Fruit fly (Drosophila melanogaster): ENCODE measurements around the gene stet.

stet gene

dm6 chr3L:1517274-1518047, 28.1 kb upstream of the stet start (continued):
- no peak for TF ChIP-seq CG16779 (tag; optimal IDR thresholded peaks at IDR 0.05)
- peak; percentile 80 for TF ChIP-seq CG31627 (GFP tag; optimal IDR thresholded peaks at IDR 0.05)
- peak; percentile 57 for TF ChIP-seq CG8319 (GFP tag; optimal IDR thresholded peaks at IDR 0.05)
- no peak for TF ChIP-seq CG4318 (GFP tag; optimal IDR thresholded peaks at IDR 0.05)
- TF ChIP-seq CG11294 (GFP tag; IDR thresholded peaks at IDR 0.05), result peak; percentile 56; the same call in 1 of the 2 replicates
- no peak for TF ChIP-seq spab (GFP tag; optimal IDR thresholded peaks at IDR 0.05)
- peak; percentile 74 for TF ChIP-seq CG7368 (GFP tag; optimal IDR thresholded peaks at IDR 0.05)
- TF ChIP-seq CG8632 (GFP tag; optimal IDR thresholded peaks at IDR 0.05), result peak; percentile 60
- peak; percentile 6 for TF ChIP-seq CG6276 (GFP tag; optimal IDR thresholded peaks at IDR 0.05)
- TF ChIP-seq CG32006 (GFP tag; optimal IDR thresholded peaks at IDR 0.05), result peak; percentile 73
- TF ChIP-seq eg (GFP tag; IDR thresholded peaks at IDR 0.05), result peak; percentile 81
- peak; percentile 65 for TF ChIP-seq CG6792 (GFP tag; optimal IDR thresholded peaks at IDR 0.05)
- peak; percentile 57 for TF ChIP-seq Ets21C (GFP tag; optimal IDR thresholded peaks at IDR 0.05)
- TF ChIP-seq fd59A (GFP tag; optimal IDR thresholded peaks at IDR 0.05), result peak; percentile 21
- peak; percentile 60 for TF ChIP-seq Sox14 (GFP tag; optimal IDR thresholded peaks at IDR 0.05)
- peak; percentile 80 for TF ChIP-seq acj6 (GFP tag; optimal IDR thresholded peaks at IDR 0.05)
- peak; percentile 79 for TF ChIP-seq Met (GFP tag; optimal IDR thresholded peaks at IDR 0.05)
- TF ChIP-seq pdm3 (GFP tag; optimal IDR thresholded peaks at IDR 0.05), result no peak
- peak; percentile 74 for TF ChIP-seq Gug (GFP tag; IDR thresholded peaks at IDR 0.05)
- TF ChIP-seq CG6854 (GFP tag; optimal IDR thresholded peaks at IDR 0.05), result peak; percentile 59
- TF ChIP-seq topi (GFP tag; optimal IDR thresholded peaks at IDR 0.05), result peak; percentile 72
- TF ChIP-seq dac (GFP tag; optimal IDR thresholded peaks at IDR 0.05), result peak; percentile 49
- TF ChIP-seq Lpt (GFP tag; optimal IDR thresholded peaks at IDR 0.05), result peak; percentile 68
- peak; percentile 44 for TF ChIP-seq CG34406 (GFP tag; optimal IDR thresholded peaks at IDR 0.05)
- TF ChIP-seq fd85E (GFP tag; optimal IDR thresholded peaks at IDR 0.05), result peak; percentile 72
- peak; percentile 91 for TF ChIP-seq Eip78C (GFP tag)
- TF ChIP-seq vri (GFP tag; optimal IDR thresholded peaks at IDR 0.05), result peak; percentile 64
- TF ChIP-seq dsx (GFP tag; optimal IDR thresholded peaks at IDR 0.05; ENCODE audit: poor library complexity, severe bottlenecking), result no peak
- peak; percentile 59 for TF ChIP-seq Ets96B (tag; optimal IDR thresholded peaks at IDR 0.05)
- TF ChIP-seq cyc (GFP tag; optimal IDR thresholded peaks at IDR 0.05), result peak; percentile 77
- peak; percentile 49 for TF ChIP-seq CG1621 (tag; optimal IDR thresholded peaks at IDR 0.05)
- peak; percentile 19 for TF ChIP-seq CG6808 (GFP tag; optimal IDR thresholded peaks at IDR 0.05)
- TF ChIP-seq CG10631 (GFP tag; optimal IDR thresholded peaks at IDR 0.05), result peak; percentile 81
- TF ChIP-seq Eip93F (GFP tag; optimal IDR thresholded peaks at IDR 0.05), result no peak
- peak; percentile 85 for TF ChIP-seq esn (GFP tag; optimal IDR thresholded peaks at IDR 0.05)
- peak; percentile 61 for TF ChIP-seq CG11762 (GFP tag; optimal IDR thresholded peaks at IDR 0.05; ENCODE audit: insufficient read depth)
- peak; percentile 81 for TF ChIP-seq net (GFP tag; optimal IDR thresholded peaks at IDR 0.05)
- TF ChIP-seq CG15336 (GFP tag; IDR thresholded peaks at IDR 0.05), result peak; percentile 73

- peak; percentile 20 for TF ChIP-seq vri (GFP tag; optimal IDR thresholded peaks at IDR 0.05)
- TF ChIP-seq Lpt (GFP tag; optimal IDR thresholded peaks at IDR 0.05), result no peak
- TF ChIP-seq svp (GFP tag), result peak; percentile 44
Observed at dm6 chr3L:1516631-1517273, 27.4 kb upstream of the stet start, which contains the start of gene cue. TSS of gene cue (minus strand) at chr3L:1517271.
